Fruit fly (Drosophila melanogaster): ENCODE results near the gene CG5646.
A peak's percentile ranks its signal among the peaks of the same experiment; 100 is the strongest.

CG5646 gene

DNA sequence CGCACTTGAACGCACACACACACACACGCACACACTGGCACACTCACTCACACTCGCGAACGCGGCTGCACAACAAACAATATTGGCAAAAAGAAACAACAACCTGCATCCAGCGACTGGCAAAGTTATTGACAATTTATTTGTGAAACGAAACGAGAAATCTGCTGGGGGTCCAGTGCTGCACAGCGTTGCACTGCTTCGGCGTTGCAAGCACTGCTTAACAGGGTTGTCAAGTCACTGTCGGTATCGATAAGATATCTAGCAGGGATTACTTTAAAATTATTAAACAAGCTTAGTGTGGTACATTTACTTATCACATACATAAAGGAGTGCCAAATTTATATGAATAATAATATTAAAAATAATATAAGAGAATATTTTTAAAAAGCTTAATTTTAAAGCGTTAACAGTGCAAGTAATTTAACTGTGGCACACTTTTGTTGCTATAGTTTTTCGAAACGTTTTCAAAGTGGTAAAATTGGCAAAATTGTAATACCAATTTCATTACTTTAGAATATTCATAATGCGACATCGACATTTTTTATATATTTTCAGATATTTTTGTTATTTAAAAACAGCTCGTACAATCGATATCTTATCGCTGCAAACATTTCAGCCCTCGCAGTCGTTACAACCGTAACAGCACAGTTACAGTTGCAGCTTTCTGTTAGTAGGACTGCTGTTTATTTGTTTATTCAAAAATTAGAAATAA lies 46.3 kb upstream of the CG5646 start, which contains the start of the genes dsd and Tusp (continued):
- TF ChIP-seq CG2678 (tag; optimal IDR thresholded peaks at IDR 0.05), result peak; percentile 69
- peak; percentile 17 for TF ChIP-seq wek (GFP tag; optimal IDR thresholded peaks at IDR 0.05)
- peak; percentile 82 for TF ChIP-seq HLH54F (GFP tag; optimal IDR thresholded peaks at IDR 0.05)
- TF ChIP-seq CG6813 (GFP tag; optimal IDR thresholded peaks at IDR 0.05), result peak; percentile 46
- TF ChIP-seq Hr51 (GFP tag; optimal IDR thresholded peaks at IDR 0.05), result peak; percentile 54 to 77
- TF ChIP-seq h (optimal IDR thresholded peaks at IDR 0.05), result no peak
- peak; percentile 76 for TF ChIP-seq CG7839 (tag; optimal IDR thresholded peaks at IDR 0.05)
- TF ChIP-seq CG18011 (GFP tag; optimal IDR thresholded peaks at IDR 0.05), result peak; percentile 50
- peak; percentile 93 for TF ChIP-seq slbo (GFP tag; IDR thresholded peaks at IDR 0.05)
- TF ChIP-seq Eip74EF (GFP tag; optimal IDR thresholded peaks at IDR 0.05), result no peak
- TF ChIP-seq CG32772 (GFP tag; IDR thresholded peaks at IDR 0.05), result peak; percentile 78
- TF ChIP-seq CG10366 (GFP tag; IDR thresholded peaks at IDR 0.05), result peak; percentile 68
- no peak for TF ChIP-seq Hey (tag; optimal IDR thresholded peaks at IDR 0.05)
- peak; percentile 68 for TF ChIP-seq ab (GFP tag; optimal IDR thresholded peaks at IDR 0.05)
- peak; percentile 58 for TF ChIP-seq unpg (GFP tag; optimal IDR thresholded peaks at IDR 0.05)
- no peak for TF ChIP-seq C15 (GFP tag; IDR thresholded peaks at IDR 0.05)
- peak; percentile 65 for TF ChIP-seq Dref (GFP tag; IDR thresholded peaks at IDR 0.05)
- TF ChIP-seq CG42726 (GFP tag; IDR thresholded peaks at IDR 0.05; ENCODE audit: partially characterized antibody), result 0 out of 2 replicates have a peak, but pooled peaks have one; percentile 58
- peak; percentile 65 for TF ChIP-seq Nf-YC (tag; optimal IDR thresholded peaks at IDR 0.05)
- peak; percentile 25 for TF ChIP-seq HLHmδ (GFP tag; optimal IDR thresholded peaks at IDR 0.05)
- peak; percentile 46; the same call in 2 of the 3 replicates for TF ChIP-seq CG7357 (GFP tag; IDR thresholded peaks at IDR 0.05)
- TF ChIP-seq CG43689 (GFP tag; IDR thresholded peaks at IDR 0.05), result peak; percentile 9; the same call in 1 of the 2 replicates
- TF ChIP-seq nerfin-1 (tag; optimal IDR thresholded peaks at IDR 0.05), result no peak
- peak; percentile 62 for TF ChIP-seq inv (GFP tag; IDR thresholded peaks at IDR 0.05; ENCODE audit: partially characterized antibody)
- peak; percentile 30 for TF ChIP-seq Bteb2 (GFP tag; optimal IDR thresholded peaks at IDR 0.05)
- TF ChIP-seq knrl (GFP tag; IDR thresholded peaks at IDR 0.05; ENCODE audit: partially characterized antibody), result peak; percentile 64
- TF ChIP-seq Taf1 (GFP tag; IDR thresholded peaks at IDR 0.05), result peak; percentile 25; the same call in 1 of the 2 replicates
- peak; percentile 76 for TF ChIP-seq CG34422 (GFP tag; IDR thresholded peaks at IDR 0.05)
- TF ChIP-seq ttk (GFP tag; IDR thresholded peaks at IDR 0.05), result peak; percentile 77
- peak; percentile 75 for TF ChIP-seq ranshi (GFP tag; IDR thresholded peaks at IDR 0.05)
- peak; percentile 24 for TF ChIP-seq CG3065 (GFP tag; optimal IDR thresholded peaks at IDR 0.05)
- TF ChIP-seq E2f2 (GFP tag; IDR thresholded peaks at IDR 0.05), result peak; percentile 5; the same call in 1 of the 2 replicates
- TF ChIP-seq caup (GFP tag; optimal IDR thresholded peaks at IDR 0.05; ENCODE audit: severe bottlenecking), result peak; percentile 82
- peak; percentile 28; the same call in 1 of the 3 replicates for TF ChIP-seq CG11695 (GFP tag; IDR thresholded peaks at IDR 0.05)
- peak; percentile 55 for TF ChIP-seq CG9437 (GFP tag; optimal IDR thresholded peaks at IDR 0.05)
- TF ChIP-seq ap (GFP tag; IDR thresholded peaks at IDR 0.05), result 0 out of 2 replicates have a peak, but pooled peaks have one; percentile 36
- peak; percentile 65 for TF ChIP-seq CG1603 (tag; optimal IDR thresholded peaks at IDR 0.05)
- TF ChIP-seq CG10431 (GFP tag; optimal IDR thresholded peaks at IDR 0.05), result peak; percentile 53
- TF ChIP-seq CG8478 (optimal IDR thresholded peaks at IDR 0.05), result no peak
- no peak for TF ChIP-seq pan (optimal IDR thresholded peaks at IDR 0.05)
- TF ChIP-seq pan (GFP tag; optimal IDR thresholded peaks at IDR 0.05 in 1 of 2, IDR thresholded peaks at IDR 0.05 in 1 of 2), result peak in 1 of 2 experiments; percentile 72
- TF ChIP-seq Sox100B (GFP tag; optimal IDR thresholded peaks at IDR 0.05), result peak; percentile 70
- TF ChIP-seq kay (GFP tag; optimal IDR thresholded peaks at IDR 0.05), result peak; percentile 52
- TF ChIP-seq gcm (GFP tag; optimal IDR thresholded peaks at IDR 0.05), result peak; percentile 45
- TF ChIP-seq CG3281 (GFP tag; optimal IDR thresholded peaks at IDR 0.05), result peak; percentile 57
- TF ChIP-seq CG12391 (tag; optimal IDR thresholded peaks at IDR 0.05), result peak; percentile 81
- TF ChIP-seq sisA (GFP tag; IDR thresholded peaks at IDR 0.05), result peak; percentile 82
- TF ChIP-seq hb (GFP tag; IDR thresholded peaks at IDR 0.05; ENCODE audit: partially characterized antibody), result peak; percentile 51; the same call in 1 of the 3 replicates

Measured in whole organism, embryonic.